Worm (Caenorhabditis elegans): Measurements from ENCODE around the gene skr-19.

DNA sequence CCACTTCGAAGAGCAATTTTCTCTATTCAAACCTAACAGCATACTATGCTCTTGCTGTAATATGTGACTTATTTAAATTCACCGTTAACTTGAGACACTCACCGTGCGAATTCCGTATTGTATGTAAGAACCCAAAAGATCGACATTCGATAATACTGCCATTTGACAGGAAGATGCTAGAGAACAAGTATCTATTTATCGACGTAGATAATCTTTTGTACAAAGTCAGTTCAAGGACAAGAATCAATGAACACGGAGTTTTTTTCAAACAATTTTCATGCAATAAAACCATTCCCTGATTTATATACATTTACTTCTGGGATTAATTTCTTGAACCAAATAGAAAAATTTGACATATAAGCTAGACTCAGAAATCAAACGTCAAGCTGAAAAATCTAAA lies 23.8 kb upstream of the skr-19 start, which contains the start of gene K08H2.7:
- TF ChIP-seq him-1 (tag; optimal IDR thresholded peaks at IDR 0.05) = no peak
- TF ChIP-seq dao-5 (tag; optimal IDR thresholded peaks at IDR 0.05) = no peak

All from whole organism, L4/young adult.